Worm (Caenorhabditis elegans) whole organism, L3 larva: Measurements from ENCODE around the gene ztf-9.

Source experiments
- ZK546.5 ChIP-seq: sonication (generic microtip); optimal IDR thresholded peaks from 2 replicates; lab custom pipeline; 2017; ENCODE audit warnings: missing biosample characterization, missing genetic modification characterization
- ama-1 ChIP-seq: fragments of 150-350 bp; optimal IDR thresholded peaks from 2 replicates; lab custom pipeline; 2018
- ceh-16 ChIP-seq: sonication (generic microtip); optimal IDR thresholded peaks from 2 replicates; lab custom pipeline; 2017; ENCODE audit warnings: missing biosample characterization, missing genetic modification characterization
- ceh-28 ChIP-seq: fragments of 150-350 bp; optimal IDR thresholded peaks from 2 replicates; lab custom pipeline; 2014; ENCODE audit warnings: missing biosample characterization, missing genetic modification reagents, missing genetic modification characterization
- ceh-82 ChIP-seq: fragments of 150-350 bp; optimal IDR thresholded peaks from 2 replicates; lab custom pipeline; 2014; ENCODE audit warnings: missing biosample characterization, missing genetic modification characterization
- egl-27 ChIP-seq: sonication (generic microtip); optimal IDR thresholded peaks from 4 replicates; lab custom pipeline; 2017; ENCODE audit warnings: missing biosample characterization, missing genetic modification reagents, missing genetic modification characterization
- egl-5 ChIP-seq: fragments of 150-350 bp; optimal IDR thresholded peaks from 2 replicates; lab custom pipeline; 2017; ENCODE audit warnings: missing biosample characterization, missing genetic modification reagents, missing genetic modification characterization, inconsistent platforms
- elt-1 ChIP-seq: fragments of 150-350 bp; optimal IDR thresholded peaks from 2 replicates; lab custom pipeline; 2014; ENCODE audit warnings: missing biosample characterization, missing genetic modification characterization
- elt-2 ChIP-seq: sonication (generic microtip); optimal IDR thresholded peaks from 2 replicates; lab custom pipeline; 2016; ENCODE audit warnings: missing genetic modification reagents, mild to moderate bottlenecking, missing genetic modification characterization, missing compliant biosample characterization
- eor-1 ChIP-seq, 2 experiments: fragments of 150-350 bp; optimal IDR thresholded peaks; 2 replicates each; lab custom pipeline; 2014 to 2018; ENCODE audit warnings: missing biosample characterization in 2 of 2, missing genetic modification characterization in 2 of 2
- fkh-2 ChIP-seq: fragments of 150-350 bp; optimal IDR thresholded peaks from 2 replicates; lab custom pipeline; 2014; ENCODE audit warnings: missing biosample characterization, missing genetic modification reagents, missing genetic modification characterization
- hmg-11 ChIP-seq: sonication (generic microtip); optimal IDR thresholded peaks from 2 replicates; lab custom pipeline; 2016; ENCODE audit warnings: missing genetic modification characterization, missing compliant biosample characterization
- jun-1 ChIP-seq: fragments of 150-350 bp; optimal IDR thresholded peaks from 2 replicates; lab custom pipeline; 2014; ENCODE audit warnings: missing biosample characterization, missing genetic modification reagents, missing genetic modification characterization
- lin-15B ChIP-seq: fragments of 150-350 bp; optimal IDR thresholded peaks from 2 replicates; lab custom pipeline; 2014; ENCODE audit warnings: missing biosample characterization, missing genetic modification characterization
- lin-39 ChIP-seq: fragments of 150-350 bp; optimal IDR thresholded peaks from 2 replicates; lab custom pipeline; 2018; ENCODE audit warnings: missing biosample characterization, missing genetic modification reagents, missing genetic modification characterization
- lsy-12 ChIP-seq: sonication (generic microtip); optimal IDR thresholded peaks from 2 replicates; lab custom pipeline; 2016; ENCODE audit warnings: mild to moderate bottlenecking, missing genetic modification characterization, missing compliant biosample characterization
- mdl-1 ChIP-seq: fragments of 150-350 bp; optimal IDR thresholded peaks from 2 replicates; lab custom pipeline; 2014; ENCODE audit warnings: missing biosample characterization, missing genetic modification characterization
- mml-1 ChIP-seq: fragments of 150-350 bp; sonication (generic microtip); optimal IDR thresholded peaks from 3 replicates; lab custom pipeline; 2014; ENCODE audit warnings: missing biosample characterization, missing genetic modification characterization
- nfya-1 ChIP-seq: sonication (generic microtip); optimal IDR thresholded peaks from 2 replicates; lab custom pipeline; 2017; ENCODE audit warnings: missing genetic modification characterization, mild to moderate bottlenecking, missing compliant biosample characterization, antibody characterized with exemption, moderate library complexity; ENCODE audit not compliant: insufficient read depth
- nhr-11 ChIP-seq: fragments of 150-350 bp; optimal IDR thresholded peaks from 2 replicates; lab custom pipeline; 2014; ENCODE audit warnings: missing biosample characterization, missing genetic modification characterization
- nhr-23 ChIP-seq: fragments of 150-350 bp; optimal IDR thresholded peaks from 2 replicates; lab custom pipeline; 2014; ENCODE audit warnings: missing biosample characterization, missing genetic modification reagents, missing genetic modification characterization
- nhr-25 ChIP-seq: sonication (generic microtip); optimal IDR thresholded peaks from 2 replicates; lab custom pipeline; 2017; ENCODE audit warnings: missing biosample characterization, missing genetic modification characterization
- nhr-43 ChIP-seq: sonication (generic microtip); optimal IDR thresholded peaks from 2 replicates; lab custom pipeline; 2016; ENCODE audit warnings: mild to moderate bottlenecking, missing genetic modification characterization, missing compliant biosample characterization; ENCODE audit not compliant: poor library complexity, severe bottlenecking
- nhr-76 ChIP-seq: fragments of 150-350 bp; sonication (generic microtip); optimal IDR thresholded peaks from 5 replicates; lab custom pipeline; 2014; ENCODE audit warnings: missing biosample characterization, missing genetic modification characterization
- nhr-77 ChIP-seq: fragments of 150-350 bp; optimal IDR thresholded peaks from 2 replicates; lab custom pipeline; 2014; ENCODE audit warnings: missing biosample characterization, missing genetic modification characterization
- pha-4 ChIP-seq: fragments of 150-350 bp; optimal IDR thresholded peaks from 2 replicates; lab custom pipeline; 2014; ENCODE audit warnings: missing biosample characterization, missing genetic modification reagents, missing genetic modification characterization
- pqm-1 ChIP-seq: fragments of 150-350 bp; optimal IDR thresholded peaks from 2 replicates; lab custom pipeline; 2017; ENCODE audit warnings: missing biosample characterization, missing genetic modification characterization, inconsistent platforms
- sea-2 ChIP-seq: fragments of 150-350 bp; sonication (generic microtip); optimal IDR thresholded peaks from 4 replicates; lab custom pipeline; 2014; ENCODE audit warnings: missing biosample characterization, missing genetic modification reagents, missing genetic modification characterization
- skn-1 ChIP-seq: fragments of 150-350 bp; optimal IDR thresholded peaks from 2 replicates; lab custom pipeline; 2014; ENCODE audit warnings: missing biosample characterization, missing genetic modification characterization
- snpc-4 ChIP-seq: fragments of 150-350 bp; optimal IDR thresholded peaks from 2 replicates; lab custom pipeline; 2014; ENCODE audit warnings: missing biosample characterization, missing genetic modification characterization
- tbx-2 ChIP-seq: sonication (generic microtip); optimal IDR thresholded peaks from 2 replicates; lab custom pipeline; 2016; ENCODE audit warnings: mild to moderate bottlenecking, missing genetic modification characterization, missing compliant biosample characterization
- zag-1 ChIP-seq: fragments of 150-350 bp; optimal IDR thresholded peaks from 2 replicates; lab custom pipeline; 2014; ENCODE audit warnings: missing biosample characterization, missing genetic modification characterization
- ztf-11 ChIP-seq: fragments of 150-350 bp; optimal IDR thresholded peaks from 2 replicates; lab custom pipeline; 2014; ENCODE audit warnings: missing biosample characterization, missing genetic modification characterization

Gene ztf-9

ce11 chrV:9713532-9713931, 21.6 kb upstream of the ztf-9 start, which contains the start of gene F40F9.10:
Gene F40F9.10, minus strand, starts transcription at chrV:9713632.
- no peak for TF ChIP-seq eor-1 (tag; optimal IDR thresholded peaks at IDR 0.05; lab: Kevin White, UChicago)

DNA sequence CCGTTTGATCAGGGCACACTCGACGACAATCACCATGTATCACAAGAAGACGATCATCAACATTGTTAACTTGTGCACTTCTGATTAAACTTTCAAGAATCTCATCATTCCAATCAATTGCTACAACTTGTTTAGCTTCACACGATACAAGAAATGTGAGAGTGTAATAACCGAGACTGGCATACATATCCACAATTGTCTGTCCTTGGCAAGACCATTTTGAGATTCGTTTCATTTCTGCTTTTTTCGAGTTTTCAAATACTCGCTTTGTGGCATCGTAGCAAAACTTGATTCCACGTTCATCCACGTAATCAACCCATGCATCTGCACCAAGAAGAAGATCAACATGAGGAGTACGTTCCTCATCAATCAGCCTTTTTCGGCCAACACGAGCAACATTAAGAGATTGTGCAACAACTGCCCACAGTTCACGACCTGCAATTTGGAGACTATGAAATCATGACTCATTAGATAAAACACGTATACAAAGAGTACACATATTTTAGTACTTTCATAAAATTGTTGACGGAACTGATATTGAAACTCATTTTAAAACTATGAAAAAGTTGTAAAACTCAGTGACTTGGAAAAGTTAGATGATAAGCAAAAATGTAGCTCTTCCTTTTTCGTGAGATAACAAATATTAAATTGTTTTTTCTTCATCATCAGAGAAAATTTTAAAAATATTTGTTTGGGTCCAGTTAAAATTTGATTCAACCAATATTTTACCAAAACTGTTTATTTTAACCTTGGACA, 20.6 kb upstream of the ztf-9 start:
- TF ChIP-seq egl-27 (tag; lab: Kevin White, UChicago) (no peak), pqm-1 (tag; lab: Kevin White, UChicago) (peak; percentile 32), nhr-23 (no peak), lsy-12 (tag; lab: Kevin White, UChicago) (no peak), jun-1 (tag; lab: Kevin White, UChicago) (peak; percentile 39), elt-2 (tag; lab: Kevin White, UChicago) (peak; percentile 59), fkh-2 (no peak), sea-2 (GFP tag; lab: Kevin White, UChicago) (no peak), egl-5 (tag; lab: Kevin White, UChicago) (no peak), ztf-11 (no peak)

DNA sequence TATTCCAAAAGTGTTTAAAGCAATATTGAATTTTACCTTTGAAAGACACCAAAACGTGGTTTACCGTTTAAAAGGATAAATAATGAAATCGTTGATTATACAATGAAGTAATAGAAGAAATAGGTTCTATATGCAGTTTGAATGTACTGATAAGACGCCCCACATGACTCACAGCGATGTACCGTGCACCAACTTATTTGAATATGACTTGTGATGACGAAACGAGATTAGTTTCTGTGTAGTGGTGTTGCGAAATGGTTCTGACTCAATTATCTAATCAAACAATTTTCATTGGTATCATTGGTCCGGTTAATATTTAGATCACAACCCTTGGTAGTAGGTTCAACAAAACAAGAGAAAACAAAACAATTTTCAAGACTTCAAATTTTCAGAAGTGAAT, 19.2 kb upstream of the ztf-9 start:
- TF ChIP-seq eor-1 (tag; optimal IDR thresholded peaks at IDR 0.05; lab: Kevin White, UChicago) (no peak), snpc-4 (tag; lab: Kevin White, UChicago) (no peak), fkh-2 (no peak), sea-2 (GFP tag; lab: Kevin White, UChicago) (no peak), elt-2 (tag; lab: Kevin White, UChicago) (peak; percentile 71), pqm-1 (tag; lab: Kevin White, UChicago) (peak; percentile 79), nhr-11 (no peak), pha-4 (tag; lab: Kevin White, UChicago) (peak; percentile 15), lin-39 (tag; lab: Kevin White, UChicago) (no peak), ama-1 (no peak), mml-1 (tag; lab: Kevin White, UChicago) (no peak), hmg-11 (no peak)

- TF ChIP-seq elt-2 (tag; lab: Kevin White, UChicago) (peak; percentile 32), lin-39 (tag; lab: Kevin White, UChicago) (no peak), pha-4 (tag; lab: Kevin White, UChicago) (peak; percentile 61), pqm-1 (tag; lab: Kevin White, UChicago) (peak; percentile 19), nhr-11 (no peak)
These were observed 17.8 kb upstream of the ztf-9 start, which contains the start of gene tag-120 for ce11 chrV:9709747-9710146. Gene tag-120, minus strand, starts transcription at chrV:9709814.

DNA sequence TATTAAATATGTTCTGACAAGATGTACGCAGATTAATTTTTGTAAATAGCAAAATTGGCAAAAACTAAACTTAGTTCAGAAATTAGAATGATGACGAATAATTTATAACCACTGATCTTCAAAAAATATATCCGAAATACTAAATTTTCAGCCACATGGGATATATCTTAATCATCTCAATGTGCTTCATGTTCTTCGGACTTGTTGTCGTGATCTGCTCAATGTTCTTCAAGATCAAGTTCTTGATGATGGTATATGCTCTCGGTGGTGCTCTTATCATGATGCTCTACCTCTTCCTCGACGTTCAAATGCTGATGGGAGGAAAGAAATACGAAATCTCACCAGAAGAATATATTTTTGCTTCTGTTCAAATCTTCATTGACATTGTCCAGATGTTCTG, 14.6 kb upstream of the ztf-9 start:
- TF ChIP-seq snpc-4 (tag; lab: Kevin White, UChicago): no peak
- no peak for TF ChIP-seq zag-1
- TF ChIP-seq ama-1: no peak
- no peak for TF ChIP-seq pqm-1 (tag; lab: Kevin White, UChicago)
- no peak for TF ChIP-seq ZK546.5 (tag; lab: Kevin White, UChicago)
- TF ChIP-seq ceh-16 (tag; lab: Kevin White, UChicago): no peak

DNA sequence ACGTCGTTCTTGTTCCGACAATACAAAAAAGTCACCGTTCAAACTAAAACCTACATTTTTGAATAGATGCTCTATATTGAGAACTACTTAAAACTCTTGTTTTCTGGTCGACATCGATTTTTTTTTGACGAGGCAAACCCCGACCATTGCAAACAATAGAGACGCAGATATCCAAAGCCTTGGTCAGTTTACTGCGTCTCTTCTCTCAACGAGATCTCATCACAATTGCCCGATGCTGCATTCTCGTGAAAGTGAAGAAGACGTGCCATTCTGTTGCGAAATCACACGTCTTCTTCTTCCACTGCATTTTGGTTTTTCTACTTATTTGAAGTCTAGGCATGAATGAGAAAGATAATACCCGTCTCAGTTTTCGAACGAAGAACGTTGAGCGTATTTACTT, 12.4 kb upstream of the ztf-9 start:
- peak; percentile 59 for TF ChIP-seq egl-5 (tag; lab: Kevin White, UChicago)
- no peak for TF ChIP-seq nhr-23
- no peak for TF ChIP-seq ceh-82 (tag; lab: Kevin White, UChicago)
- no peak for TF ChIP-seq mdl-1 (tag; lab: Kevin White, UChicago)
- peak; percentile 32 for TF ChIP-seq lin-15B
- TF ChIP-seq nhr-43 (tag; lab: Kevin White, UChicago): no peak
- peak; percentile 80 for TF ChIP-seq lin-39 (tag; lab: Kevin White, UChicago)
- peak; percentile 48 for TF ChIP-seq pha-4 (tag; lab: Kevin White, UChicago)
- peak; percentile 70 for TF ChIP-seq ceh-28
- TF ChIP-seq skn-1: peak; percentile 62
- TF ChIP-seq hmg-11: peak; percentile 52
- peak; percentile 24 for TF ChIP-seq ama-1
- TF ChIP-seq nhr-77 (tag; lab: Kevin White, UChicago): no peak
- TF ChIP-seq elt-1 (tag; lab: Kevin White, UChicago): peak; percentile 13
- no peak for TF ChIP-seq nhr-76 (tag; lab: Kevin White, UChicago)
- peak; percentile 64 for TF ChIP-seq nfya-1
- peak; percentile 65 for TF ChIP-seq nhr-25 (tag; lab: Kevin White, UChicago)
- TF ChIP-seq ZK546.5 (tag; lab: Kevin White, UChicago): no peak
- no peak for TF ChIP-seq tbx-2 (tag; lab: Kevin White, UChicago)
- peak; percentile 7 for TF ChIP-seq snpc-4 (tag; lab: Kevin White, UChicago)
- no peak for TF ChIP-seq eor-1 (tag; optimal IDR thresholded peaks at IDR 0.05; lab: Kevin White, UChicago)
